Fruit fly (Drosophila melanogaster): ENCODE results near the gene CG10479.

The CG10479 gene

dm6 chr3L:5923646-5924122 is 52.1 kb downstream of the CG10479 start, which contains the start of gene CG33523 (continued):
- TF ChIP-seq CG3726 (GFP tag; IDR thresholded peaks at IDR 0.05) (no peak), CG34224 (GFP tag; IDR thresholded peaks at IDR 0.05; ENCODE audit: partially characterized antibody) (no peak), CG1647 (GFP tag; optimal IDR thresholded peaks at IDR 0.05) (no peak), insv (GFP tag; optimal IDR thresholded peaks at IDR 0.05) (no peak), CG8765 (GFP tag; IDR thresholded peaks at IDR 0.05) (no peak), seq (GFP tag; IDR thresholded peaks at IDR 0.05) (no peak), dimm (GFP tag; IDR thresholded peaks at IDR 0.05) (no peak), ems (GFP tag; optimal IDR thresholded peaks at IDR 0.05) (no peak), CG10209 (GFP tag; optimal IDR thresholded peaks at IDR 0.05) (no peak), CG7786 (GFP tag; optimal IDR thresholded peaks at IDR 0.05) (no peak), CG31388 (GFP tag; optimal IDR thresholded peaks at IDR 0.05) (no peak), sens-2 (GFP tag; IDR thresholded peaks at IDR 0.05) (no peak), Opbp (GFP tag; IDR thresholded peaks at IDR 0.05; ENCODE audit: partially characterized antibody) (no peak), sc (optimal IDR thresholded peaks at IDR 0.05) (no peak), sc (GFP tag; optimal IDR thresholded peaks at IDR 0.05) (no peak), chinmo (GFP tag; IDR thresholded peaks at IDR 0.05; ENCODE audit: partially characterized antibody) (0 out of 4 replicates have a peak, but pooled peaks have one; percentile 70), CG34376 (GFP tag; optimal IDR thresholded peaks at IDR 0.05) (peak; percentile 70), CG17385 (GFP tag; optimal IDR thresholded peaks at IDR 0.05) (no peak), HmgZ (tag; optimal IDR thresholded peaks at IDR 0.05) (peak; percentile 27), bowl (GFP tag; IDR thresholded peaks at IDR 0.05) (no peak), CG17359 (tag; optimal IDR thresholded peaks at IDR 0.05) (no peak), Lim3 (GFP tag; IDR thresholded peaks at IDR 0.05) (no peak), HHEX (GFP tag; optimal IDR thresholded peaks at IDR 0.05) (no peak), bcd (GFP tag; optimal IDR thresholded peaks at IDR 0.05) (no peak), Stat92E (GFP tag; optimal IDR thresholded peaks at IDR 0.05) (no peak), crol (GFP tag; IDR thresholded peaks at IDR 0.05) (peak; percentile 62; the same call in 1 of the 2 replicates), CG7839 (tag; optimal IDR thresholded peaks at IDR 0.05) (no peak), Xrp1 (GFP tag; IDR thresholded peaks at IDR 0.05) (no peak), sug (tag; optimal IDR thresholded peaks at IDR 0.05) (peak; percentile 82), CG6175 (GFP tag; IDR thresholded peaks at IDR 0.05) (peak; percentile 76; the same call in 2 of the 3 replicates), Ravus (GFP tag; IDR thresholded peaks at IDR 0.05) (no peak), CG17328 (GFP tag; IDR thresholded peaks at IDR 0.05) (no peak), eve (GFP tag; optimal IDR thresholded peaks at IDR 0.05) (no peak), Optix (GFP tag; IDR thresholded peaks at IDR 0.05) (no peak; the same call in 2 of the 3 replicates), knrl (GFP tag; IDR thresholded peaks at IDR 0.05; ENCODE audit: partially characterized antibody) (peak; percentile 31; the same call in 2 of the 3 replicates), CG15479 (GFP tag; optimal IDR thresholded peaks at IDR 0.05) (no peak), CG2875 (GFP tag; optimal IDR thresholded peaks at IDR 0.05) (no peak), CkIIα-i1 (GFP tag; IDR thresholded peaks at IDR 0.05) (no peak), Elba2 (GFP tag; optimal IDR thresholded peaks at IDR 0.05) (no peak), her (GFP tag; optimal IDR thresholded peaks at IDR 0.05) (no peak), Bdp1 (GFP tag; optimal IDR thresholded peaks at IDR 0.05) (no peak), CG1233 (GFP tag; optimal IDR thresholded peaks at IDR 0.05) (no peak), pan (optimal IDR thresholded peaks at IDR 0.05) (no peak), pan (GFP tag; optimal IDR thresholded peaks at IDR 0.05 in 1 of 2, IDR thresholded peaks at IDR 0.05 in 1 of 2) (no peak), exex (tag; optimal IDR thresholded peaks at IDR 0.05) (peak; percentile 76), pzg (GFP tag; optimal IDR thresholded peaks at IDR 0.05) (no peak), Adf1 (GFP tag; IDR thresholded peaks at IDR 0.05) (peak; percentile 55; the same call in 1 of the 2 replicates), kni (GFP tag; optimal IDR thresholded peaks at IDR 0.05) (peak; percentile 80), Atf6 (GFP tag; IDR thresholded peaks at IDR 0.05) (peak; percentile 39; the same call in 1 of the 2 replicates), CG6854 (GFP tag; optimal IDR thresholded peaks at IDR 0.05) (no peak), CG1832 (GFP tag; optimal IDR thresholded peaks at IDR 0.05) (no peak)

All from whole organism, embryonic.